Fruit fly (Drosophila melanogaster) whole organism: ENCODE data around the gene CG17124.

Source experiments
- CG8478 ChIP-seq: fragments of >200 bp; optimal IDR thresholded peaks from 2 replicates; lab custom pipeline; 2018; ENCODE audit warnings: inconsistent platforms
- Dll ChIP-seq: fragments of >200 bp; optimal IDR thresholded peaks from 2 replicates; lab custom pipeline; 2017
- EcR ChIP-seq, 2 experiments: fragments of >200 bp; optimal IDR thresholded peaks; 2 replicates each; lab custom pipeline; 2017; ENCODE audit warnings: missing biosample characterization in 2 of 2, missing genetic modification characterization in 2 of 2, missing genetic modification reagents in 2 of 2
- pan ChIP-seq: fragments of >200 bp; optimal IDR thresholded peaks from 2 replicates; lab custom pipeline; 2017
- psq ChIP-seq: fragments of >200 bp; optimal IDR thresholded peaks from 2 replicates; lab custom pipeline; 2017
- usp ChIP-seq: fragments of >200 bp; optimal IDR thresholded peaks from 2 replicates; lab custom pipeline; 2017; ENCODE audit warnings: missing biosample characterization, missing genetic modification characterization, mixed read lengths

CG17124 gene

dm6 chr2L:10756049-10756448, at the start of gene CG17124:
CG17124 (minus strand) TSS chr2L:10756325.
- no peak for TF ChIP-seq EcR (GFP tag; optimal IDR thresholded peaks at IDR 0.05; lab: Kevin White, UChicago)
- no peak for TF ChIP-seq psq (lab: Kevin White, UChicago)

dm6 chr2L:10801951-10802780, 46.0 kb upstream of the CG17124 start:
- TF ChIP-seq Dll (lab: Kevin White, UChicago) (no peak), psq (lab: Kevin White, UChicago) (no peak), EcR (GFP tag; optimal IDR thresholded peaks at IDR 0.05; lab: Kevin White, UChicago) (no peak), pan (lab: Kevin White, UChicago) (no peak), usp (GFP tag; lab: Kevin White, UChicago) (no peak), CG8478 (no peak)

- TF ChIP-seq Dll (lab: Kevin White, UChicago) (peak; percentile 33), psq (lab: Kevin White, UChicago) (no peak), EcR (GFP tag; optimal IDR thresholded peaks at IDR 0.05; lab: Kevin White, UChicago) (no peak), usp (GFP tag; lab: Kevin White, UChicago) (no peak)
These were observed 45.0 kb upstream of the CG17124 start, which contains the start of gene CG31869 for dm6 chr2L:10800877-10801719. CG31869 (minus strand) TSS chr2L:10801109.

dm6 chr2L:10795731-10796130, 39.6 kb upstream of the CG17124 start:
- TF ChIP-seq psq (lab: Kevin White, UChicago), result no peak
- TF ChIP-seq CG8478, result no peak
- TF ChIP-seq pan (lab: Kevin White, UChicago), result no peak
- no peak for TF ChIP-seq EcR (GFP tag; optimal IDR thresholded peaks at IDR 0.05; lab: Kevin White, UChicago)
- no peak for TF ChIP-seq Dll (lab: Kevin White, UChicago)
- no peak for TF ChIP-seq usp (GFP tag; lab: Kevin White, UChicago)

- TF ChIP-seq usp (GFP tag; lab: Kevin White, UChicago), result no peak
- TF ChIP-seq psq (lab: Kevin White, UChicago), result no peak
- no peak for TF ChIP-seq pan (lab: Kevin White, UChicago)
- TF ChIP-seq Dll (lab: Kevin White, UChicago), result no peak
- no peak for TF ChIP-seq CG8478
- TF ChIP-seq EcR (GFP tag; optimal IDR thresholded peaks at IDR 0.05; lab: Kevin White, UChicago), result no peak
These were observed 37.9 kb upstream of the CG17124 start for dm6 chr2L:10794032-10794431.

dm6 chr2L:10792072-10792471, 35.9 kb upstream of the CG17124 start:
- TF ChIP-seq psq (lab: Kevin White, UChicago), result no peak
- no peak for TF ChIP-seq CG8478

dm6 chr2L:10791343-10791742, 35.2 kb upstream of the CG17124 start:
- no peak for TF ChIP-seq CG8478

- TF ChIP-seq usp (GFP tag; lab: Kevin White, UChicago) (no peak), EcR (GFP tag; optimal IDR thresholded peaks at IDR 0.05; lab: Kevin White, UChicago) (no peak), CG8478 (no peak), psq (lab: Kevin White, UChicago) (no peak), Dll (lab: Kevin White, UChicago) (no peak), pan (lab: Kevin White, UChicago) (no peak)
These were observed 33.8 kb upstream of the CG17124 start, which contains the start of gene CG31870 for dm6 chr2L:10789922-10790321. CG31870 (plus strand) TSS chr2L:10790222.

- TF ChIP-seq pan (lab: Kevin White, UChicago), result no peak
- TF ChIP-seq usp (GFP tag; lab: Kevin White, UChicago), result no peak
- no peak for TF ChIP-seq EcR (GFP tag; optimal IDR thresholded peaks at IDR 0.05; lab: Kevin White, UChicago)
- no peak for TF ChIP-seq Dll (lab: Kevin White, UChicago)
- no peak for TF ChIP-seq CG8478
- TF ChIP-seq psq (lab: Kevin White, UChicago), result no peak
These were observed 25.1 kb upstream of the CG17124 start for dm6 chr2L:10781252-10781651.

- TF ChIP-seq CG8478 (no peak), psq (lab: Kevin White, UChicago) (no peak), usp (GFP tag; lab: Kevin White, UChicago) (no peak), EcR (GFP tag; optimal IDR thresholded peaks at IDR 0.05; lab: Kevin White, UChicago) (no peak), Dll (lab: Kevin White, UChicago) (no peak), pan (lab: Kevin White, UChicago) (no peak)
These were observed 17.9 kb upstream of the CG17124 start for dm6 chr2L:10774041-10774440.

- no peak for TF ChIP-seq CG8478
These were observed 14.4 kb upstream of the CG17124 start, which contains the start of gene CG17127 for dm6 chr2L:10770568-10770967. CG17127 (plus strand) TSS chr2L:10770868.

dm6 chr2L:10769708-10770107, 13.6 kb upstream of the CG17124 start, which contains the start of gene CG6724:
CG6724 (minus strand) TSS chr2L:10769952.
- TF ChIP-seq CG8478 (no peak), usp (GFP tag; lab: Kevin White, UChicago) (no peak), EcR (GFP tag; optimal IDR thresholded peaks at IDR 0.05; lab: Kevin White, UChicago) (no peak)
